Fruit fly (Drosophila melanogaster) whole organism, embryonic: ENCODE measurements around the gene Mgat4a.

Source experiments
- Abd-B ChIP-seq: fragments of 200-800 bp; sonication (Bioruptor generic); optimal IDR thresholded peaks from 2 replicates; lab custom pipeline; 2018; ENCODE audit warnings: missing biosample characterization, mild to moderate bottlenecking, missing genetic modification characterization, moderate library complexity
- B-H2 ChIP-seq: fragments of 200-800 bp; sonication (Bioruptor generic); optimal IDR thresholded peaks from 2 replicates; lab custom pipeline; 2018; ENCODE audit warnings: missing biosample characterization, mild to moderate bottlenecking, missing genetic modification characterization
- C15 ChIP-seq: fragments of 200-800 bp; sonication (Bioruptor generic); IDR thresholded peaks from 3 replicates; pipeline ENCODE4 v1.3.6; 2022; ENCODE audit warnings: missing biosample characterization, missing genetic modification characterization
- CG1024 ChIP-seq: fragments of 200-800 bp; sonication (Bioruptor generic); IDR thresholded peaks from 2 replicates; pipeline ENCODE4 v1.3.6; 2022; ENCODE audit warnings: missing biosample characterization, missing genetic modification characterization
- CG12769 ChIP-seq: fragments of 200-800 bp; sonication (Bioruptor generic); optimal IDR thresholded peaks from 2 replicates; lab custom pipeline; 2019; ENCODE audit warnings: missing biosample characterization, mild to moderate bottlenecking, missing genetic modification characterization, moderate library complexity
- CG13775 ChIP-seq: fragments of 200-800 bp; sonication (Bioruptor generic); optimal IDR thresholded peaks from 3 replicates; lab custom pipeline; 2017; ENCODE audit warnings: missing biosample characterization, mild to moderate bottlenecking, missing genetic modification characterization
- CG17385 ChIP-seq: fragments of 200-800 bp; sonication (Bioruptor generic); optimal IDR thresholded peaks from 3 replicates; lab custom pipeline; 2018; ENCODE audit warnings: missing biosample characterization, mild to moderate bottlenecking, missing genetic modification characterization
- CG17829 ChIP-seq: fragments of 200-800 bp; optimal IDR thresholded peaks from 2 replicates; lab custom pipeline; 2019; ENCODE audit warnings: missing biosample characterization, mild to moderate bottlenecking, missing genetic modification characterization, moderate library complexity
- CG17912 ChIP-seq: fragments of 200-800 bp; sonication (Bioruptor generic); optimal IDR thresholded peaks from 2 replicates; lab custom pipeline; 2018; ENCODE audit warnings: missing biosample characterization, mild to moderate bottlenecking, missing genetic modification characterization
- CG18619 ChIP-seq: fragments of 200-800 bp; sonication (Bioruptor generic); optimal IDR thresholded peaks from 3 replicates; lab custom pipeline; 2017; ENCODE audit warnings: missing biosample characterization, mild to moderate bottlenecking, missing genetic modification characterization
- CG2116 ChIP-seq: fragments of 200-800 bp; sonication (Bioruptor generic); optimal IDR thresholded peaks from 3 replicates; lab custom pipeline; 2018; ENCODE audit warnings: missing biosample characterization, mild to moderate bottlenecking, missing genetic modification characterization
- CG2120 ChIP-seq: fragments of 200-800 bp; sonication (Bioruptor generic); optimal IDR thresholded peaks from 3 replicates; lab custom pipeline; 2016; ENCODE audit warnings: missing biosample characterization, missing genetic modification characterization
- CG4282 ChIP-seq: fragments of 200-800 bp; sonication (Bioruptor generic); optimal IDR thresholded peaks from 2 replicates; lab custom pipeline; 2016; ENCODE audit warnings: missing biosample characterization, missing genetic modification characterization
- CG4820 ChIP-seq: fragments of 200-800 bp; sonication (Bioruptor generic); optimal IDR thresholded peaks from 3 replicates; lab custom pipeline; 2016; ENCODE audit warnings: missing biosample characterization, missing genetic modification characterization
- CG5245 ChIP-seq: fragments of 200-800 bp; sonication (Bioruptor generic); optimal IDR thresholded peaks from 3 replicates; lab custom pipeline; 2016; ENCODE audit warnings: missing biosample characterization, missing genetic modification characterization
- CG6813 ChIP-seq: fragments of 200-800 bp; sonication (Bioruptor generic); optimal IDR thresholded peaks from 2 replicates; lab custom pipeline; 2017; ENCODE audit warnings: missing biosample characterization, missing genetic modification characterization, mild to moderate bottlenecking, moderate library complexity, missing genetic modification reagents
- CG7357 ChIP-seq: fragments of 200-800 bp; sonication (Bioruptor generic); IDR thresholded peaks from 3 replicates; pipeline ENCODE4 v1.3.6; 2022; ENCODE audit warnings: missing biosample characterization, missing genetic modification characterization
- CG7786 ChIP-seq: fragments of 200-800 bp; sonication (Bioruptor generic); optimal IDR thresholded peaks from 2 replicates; lab custom pipeline; 2016; ENCODE audit warnings: missing biosample characterization, missing genetic modification characterization
- CG9797 ChIP-seq: fragments of 200-800 bp; sonication (Bioruptor generic); optimal IDR thresholded peaks from 3 replicates; lab custom pipeline; 2018; ENCODE audit warnings: missing biosample characterization, mild to moderate bottlenecking, missing genetic modification characterization
- CTCF ChIP-seq: fragments of 200-800 bp; sonication (Bioruptor generic); optimal IDR thresholded peaks from 2 replicates; lab custom pipeline; 2017; ENCODE audit warnings: missing biosample characterization, mild to moderate bottlenecking, missing genetic modification characterization, moderate library complexity
- Doc3 ChIP-seq: fragments of 200-800 bp; sonication (Bioruptor generic); IDR thresholded peaks from 3 replicates; pipeline ENCODE4 v1.3.6; 2022; ENCODE audit warnings: missing biosample characterization, missing genetic modification characterization; ENCODE audit not compliant: partially characterized antibody
- Dref ChIP-seq: fragments of 200-800 bp; sonication (Bioruptor generic); IDR thresholded peaks from 2 replicates; pipeline ENCODE4 v1.3.6; 2022; ENCODE audit warnings: missing biosample characterization, missing genetic modification characterization
- E2f2 ChIP-seq: fragments of 200-800 bp; sonication (Bioruptor generic); IDR thresholded peaks from 2 replicates; pipeline ENCODE4 v1.3.6; 2022; ENCODE audit warnings: missing biosample characterization, missing genetic modification characterization
- ERR ChIP-seq: fragments of 200-800 bp; sonication (Bioruptor generic); optimal IDR thresholded peaks from 2 replicates; lab custom pipeline; 2016; ENCODE audit warnings: missing biosample characterization, missing genetic modification characterization
- Eip74EF ChIP-seq, 2 experiments: fragments of 200-800 bp in 1 of 2; fragments of >200 bp in 1 of 2; sonication (Bioruptor generic) in 1 of 2; optimal IDR thresholded peaks; 2 replicates each; lab custom pipeline; 2017 to 2019; ENCODE audit warnings: missing biosample characterization in 2 of 2, missing genetic modification characterization in 2 of 2, mild to moderate bottlenecking in 1 of 2, moderate library complexity in 1 of 2
- Elba2 ChIP-seq: fragments of 200-800 bp; sonication (Bioruptor generic); optimal IDR thresholded peaks from 3 replicates; lab custom pipeline; 2016; ENCODE audit warnings: missing biosample characterization, missing genetic modification characterization
- GATAe ChIP-seq: fragments of 200-800 bp; sonication (Bioruptor generic); conservative IDR thresholded peaks from 2 replicates; pipeline ENCODE4 v1.3.6; 2022; ENCODE audit warnings: missing biosample characterization, missing genetic modification characterization
- HLH4C ChIP-seq: fragments of 200-800 bp; sonication (Bioruptor generic); IDR thresholded peaks from 3 replicates; pipeline ENCODE4 v1.3.6; 2022; ENCODE audit warnings: missing biosample characterization, missing genetic modification characterization; ENCODE audit not compliant: partially characterized antibody
- Hand ChIP-seq: fragments of 200-800 bp; sonication (Bioruptor generic); optimal IDR thresholded peaks from 2 replicates; lab custom pipeline; 2017; ENCODE audit warnings: mild to moderate bottlenecking, missing biosample characterization, missing genetic modification reagents, missing genetic modification characterization
- Hr51 ChIP-seq, 2 experiments: fragments of 200-800 bp; sonication (Bioruptor generic); optimal IDR thresholded peaks; 2 replicates in 1 of 2; 3 replicates in 1 of 2; lab custom pipeline; 2016 to 2018; ENCODE audit warnings: missing biosample characterization in 2 of 2, missing genetic modification characterization in 2 of 2, mild to moderate bottlenecking in 1 of 2, moderate library complexity in 1 of 2
- Med ChIP-seq: fragments of 200-800 bp; sonication (Bioruptor generic); peaks from one replicate; lab custom pipeline; 2016; ENCODE audit warnings: missing biosample characterization, missing genetic modification characterization, mild to moderate bottlenecking, inconsistent platforms, moderate library complexity
- Pdp1 ChIP-seq, 2 experiments: fragments of 200-800 bp; sonication (Bioruptor generic); optimal IDR thresholded peaks; 3 replicates each; lab custom pipeline; 2016; ENCODE audit warnings: missing biosample characterization in 2 of 2, missing genetic modification characterization in 2 of 2, mild to moderate bottlenecking in 1 of 2, moderate library complexity in 1 of 2
- Rx ChIP-seq: fragments of 200-800 bp; sonication (Bioruptor generic); IDR thresholded peaks from 2 replicates; pipeline ENCODE4 v1.3.6; 2022; ENCODE audit warnings: missing biosample characterization, missing genetic modification characterization
- YL-1 ChIP-seq: fragments of 200-800 bp; sonication (Bioruptor generic); optimal IDR thresholded peaks from 3 replicates; lab custom pipeline; 2017; ENCODE audit warnings: missing biosample characterization, mild to moderate bottlenecking, missing genetic modification characterization
- ab ChIP-seq: fragments of 200-800 bp; sonication (Bioruptor generic); optimal IDR thresholded peaks from 2 replicates; lab custom pipeline; 2016; ENCODE audit warnings: missing biosample characterization, missing genetic modification characterization
- ase ChIP-seq: fragments of 200-800 bp; sonication (Bioruptor generic); IDR thresholded peaks from 3 replicates; pipeline ENCODE4 v1.3.6; 2022; ENCODE audit warnings: missing biosample characterization, missing genetic modification characterization
- bowl ChIP-seq: fragments of 200-800 bp; sonication (Bioruptor generic); IDR thresholded peaks from 2 replicates; pipeline ENCODE4 v1.3.6; 2022; ENCODE audit warnings: missing biosample characterization, missing genetic modification characterization
- chinmo ChIP-seq: fragments of 200-800 bp; sonication (Bioruptor generic); IDR thresholded peaks from 4 replicates; pipeline ENCODE4 v1.3.6; 2022; ENCODE audit warnings: missing biosample characterization, missing genetic modification characterization; ENCODE audit not compliant: partially characterized antibody
- fd3F ChIP-seq: fragments of 200-800 bp; sonication (Bioruptor generic); optimal IDR thresholded peaks from 2 replicates; lab custom pipeline; 2018; ENCODE audit warnings: missing biosample characterization, mild to moderate bottlenecking, missing genetic modification characterization, moderate library complexity
- fd64A ChIP-seq: fragments of 200-800 bp; sonication (Bioruptor generic); optimal IDR thresholded peaks from 3 replicates; lab custom pipeline; 2018; ENCODE audit warnings: missing biosample characterization, mild to moderate bottlenecking, missing genetic modification characterization
- fu2 ChIP-seq: fragments of 200-800 bp; sonication (Bioruptor generic); optimal IDR thresholded peaks from 2 replicates; lab custom pipeline; 2016; ENCODE audit warnings: missing biosample characterization, missing genetic modification characterization
- gcm ChIP-seq: fragments of 200-800 bp; sonication (Bioruptor generic); optimal IDR thresholded peaks from 2 replicates; lab custom pipeline; 2019; ENCODE audit warnings: missing biosample characterization, mild to moderate bottlenecking, missing genetic modification characterization, moderate library complexity
- grn ChIP-seq: fragments of 200-800 bp; sonication (Bioruptor generic); optimal IDR thresholded peaks from 3 replicates; lab custom pipeline; 2017; ENCODE audit warnings: missing biosample characterization, missing genetic modification characterization
- hth ChIP-seq: fragments of >200 bp; optimal IDR thresholded peaks from 2 replicates; lab custom pipeline; 2017; ENCODE audit warnings: inconsistent platforms
- jing ChIP-seq: fragments of 200-800 bp; sonication (Bioruptor generic); optimal IDR thresholded peaks from 2 replicates; lab custom pipeline; 2018; ENCODE audit warnings: missing biosample characterization, mild to moderate bottlenecking, missing genetic modification characterization
- klu ChIP-seq: fragments of 200-800 bp; sonication (Bioruptor generic); IDR thresholded peaks from 2 replicates; pipeline ENCODE4 v1.3.6; 2022; ENCODE audit warnings: missing biosample characterization, missing genetic modification characterization
- maf-S ChIP-seq: fragments of 200-800 bp; sonication (Bioruptor generic); optimal IDR thresholded peaks from 2 replicates; lab custom pipeline; 2016; ENCODE audit warnings: missing biosample characterization, missing genetic modification characterization
- nerfin-2 ChIP-seq: fragments of 200-800 bp; sonication (Bioruptor generic); IDR thresholded peaks from 2 replicates; pipeline ENCODE4 v1.3.6; 2022; ENCODE audit warnings: missing biosample characterization, missing genetic modification characterization; ENCODE audit not compliant: partially characterized antibody
- peb ChIP-seq: fragments of 200-800 bp; sonication (Bioruptor generic); IDR thresholded peaks from 2 replicates; pipeline ENCODE4 v1.3.6; 2022; ENCODE audit warnings: missing biosample characterization, missing genetic modification characterization
- repo ChIP-seq: fragments of 200-800 bp; sonication (Bioruptor generic); optimal IDR thresholded peaks from 2 replicates; lab custom pipeline; 2016; ENCODE audit warnings: missing biosample characterization, missing genetic modification characterization
- slbo ChIP-seq: fragments of 200-800 bp; sonication (Bioruptor generic); IDR thresholded peaks from 2 replicates; pipeline ENCODE4 v1.3.6; 2022; ENCODE audit warnings: missing biosample characterization, missing genetic modification characterization
- sna ChIP-seq: fragments of 200-800 bp; sonication (Bioruptor generic); IDR thresholded peaks from 2 replicates; pipeline ENCODE4 v1.3.6; 2022; ENCODE audit warnings: missing biosample characterization, missing genetic modification characterization; ENCODE audit not compliant: partially characterized antibody

Gene Mgat4a

DNA sequence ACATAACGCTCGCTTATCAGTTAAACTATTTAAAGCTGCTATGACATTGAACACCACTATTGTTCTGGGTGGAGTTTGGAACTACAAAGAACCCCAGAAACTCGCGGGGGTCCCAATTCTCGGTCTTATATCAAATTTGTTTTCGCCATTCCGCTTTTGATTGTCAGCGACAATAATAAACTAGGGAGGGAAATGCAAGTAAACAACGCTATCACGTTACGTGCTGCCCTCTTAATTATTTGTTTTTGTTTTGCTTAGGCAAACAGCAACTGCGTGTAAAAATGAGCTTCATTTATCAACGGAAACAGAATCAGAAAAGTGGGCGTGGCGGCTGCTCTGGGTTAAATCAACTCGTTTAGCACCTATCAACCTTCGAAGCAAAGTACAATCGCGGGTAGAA, 18.4 kb downstream of the Mgat4a start (continued):
- TF ChIP-seq gcm (GFP tag; lab: Kevin White, UChicago) (no peak), GATAe (no peak), CG9797 (GFP tag; lab: Kevin White, UChicago) (no peak), ab (GFP tag; lab: Kevin White, UChicago) (no peak), grn (GFP tag; lab: Kevin White, UChicago) (no peak), C15 (no peak), nerfin-2 (GFP tag; lab: Robert Waterston, UW) (no peak), peb (GFP tag; lab: Robert Waterston, UW) (no peak), Doc3 (GFP tag; lab: Robert Waterston, UW) (no peak), Hand (GFP tag; lab: Kevin White, UChicago) (no peak), CG18619 (GFP tag; lab: Kevin White, UChicago) (peak; percentile 45), HLH4C (GFP tag; lab: Robert Waterston, UW) (no peak), Elba2 (no peak), fd64A (GFP tag; lab: Kevin White, UChicago) (peak; percentile 55), repo (GFP tag; lab: Kevin White, UChicago) (no peak), ERR (GFP tag; lab: Kevin White, UChicago) (no peak), CG7786 (GFP tag; lab: Kevin White, UChicago) (no peak), YL-1 (GFP tag; lab: Kevin White, UChicago) (peak; percentile 1), klu (GFP tag; lab: Robert Waterston, UW) (no peak), jing (GFP tag; lab: Kevin White, UChicago) (no peak), slbo (GFP tag; lab: Robert Waterston, UW) (no peak), maf-S (GFP tag; lab: Kevin White, UChicago) (no peak), CG13775 (GFP tag; lab: Kevin White, UChicago) (peak; percentile 8), CG5245 (GFP tag; lab: Kevin White, UChicago) (no peak), CTCF (GFP tag; lab: Kevin White, UChicago) (no peak), Eip74EF (GFP tag; optimal IDR thresholded peaks at IDR 0.05; lab: Kevin White, UChicago) (no peak), CG1024 (GFP tag; lab: Robert Waterston, UW) (no peak), CG17385 (GFP tag; lab: Kevin White, UChicago) (no peak), CG2116 (GFP tag; lab: Kevin White, UChicago) (peak; percentile 22), sna (GFP tag; lab: Robert Waterston, UW) (no peak), CG12769 (tag; lab: Kevin White, UChicago) (peak; percentile 22), bowl (no peak), E2f2 (GFP tag; lab: Robert Waterston, UW) (no peak), CG2120 (no peak), Med (GFP tag; lab: Kevin White, UChicago) (peak; percentile 89), B-H2 (GFP tag; lab: Kevin White, UChicago) (no peak), CG17829 (tag; lab: Kevin White, UChicago) (no peak), Abd-B (GFP tag; lab: Kevin White, UChicago) (no peak), fd3F (GFP tag; lab: Kevin White, UChicago) (no peak), CG6813 (peak; percentile 64), Dref (GFP tag; lab: Robert Waterston, UW) (no peak), hth (no peak), fu2 (GFP tag; lab: Kevin White, UChicago) (no peak), CG17912 (peak; percentile 51), CG4282 (GFP tag; lab: Kevin White, UChicago) (no peak), CG7357 (GFP tag; lab: Robert Waterston, UW) (no peak), chinmo (GFP tag; lab: Robert Waterston, UW) (0 out of 4 replicates have a peak, but pooled peaks have one; percentile 17), Pdp1 (GFP tag; optimal IDR thresholded peaks at IDR 0.05; lab: Kevin White, UChicago) (no peak), ase (no peak), Hr51 (GFP tag; optimal IDR thresholded peaks at IDR 0.05; lab: Kevin White, UChicago) (no peak), CG4820 (no peak), Rx (GFP tag; lab: Robert Waterston, UW) (no peak)
